Fruit fly (Drosophila melanogaster): Measurements from ENCODE around the gene CG33080.
A peak's percentile ranks its signal among the peaks of the same experiment; 100 is the strongest.

Gene CG33080

DNA sequence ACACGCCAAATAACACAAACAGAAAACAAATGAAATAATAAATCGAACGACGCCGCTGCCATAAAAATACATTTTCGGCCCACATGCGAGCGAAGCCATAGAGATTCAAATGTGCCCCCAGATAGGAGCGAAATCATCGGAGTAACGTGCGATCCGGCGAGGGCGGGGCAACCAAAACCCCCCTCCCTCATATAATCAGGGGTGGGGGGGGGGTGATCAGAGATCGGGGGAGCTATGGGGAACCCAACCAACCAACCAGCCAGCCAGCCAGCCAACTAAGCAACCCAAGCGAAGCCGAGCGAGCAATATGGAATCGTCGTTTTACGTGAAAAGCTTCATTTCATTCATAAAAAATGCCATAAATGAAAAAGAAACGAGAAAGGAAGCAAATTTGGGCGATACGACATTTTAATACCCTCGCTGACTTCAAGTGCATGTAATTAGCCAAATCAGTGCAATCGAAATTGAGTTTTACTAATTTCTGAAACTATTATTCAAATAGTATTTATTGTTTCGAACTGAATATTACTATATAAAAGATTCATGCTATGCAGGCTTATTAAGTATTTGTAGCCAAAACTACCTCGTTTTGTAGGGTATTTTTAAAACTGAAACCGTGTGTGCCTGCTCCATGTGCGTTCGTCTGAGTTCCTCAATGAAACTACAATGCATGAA lies 17.6 kb downstream of the CG33080 start (continued):
- TF ChIP-seq hth (optimal IDR thresholded peaks at IDR 0.05) = no peak
- peak; percentile 24 for TF ChIP-seq CG1233 (GFP tag; optimal IDR thresholded peaks at IDR 0.05)
- TF ChIP-seq CG11695 (GFP tag; IDR thresholded peaks at IDR 0.05) = peak; percentile 52; the same call in 2 of the 3 replicates
- TF ChIP-seq kay (GFP tag; optimal IDR thresholded peaks at IDR 0.05) = peak; percentile 27
- no peak for TF ChIP-seq Neu2 (GFP tag; optimal IDR thresholded peaks at IDR 0.05; ENCODE audit: borderline replicate concordance)
- peak; percentile 66 for TF ChIP-seq Asciz (GFP tag; optimal IDR thresholded peaks at IDR 0.05)
- peak; percentile 87 for TF ChIP-seq Med (GFP tag)
- TF ChIP-seq al (GFP tag; IDR thresholded peaks at IDR 0.05) = 0 out of 2 replicates have a peak, but pooled peaks have one; percentile 17
- peak; percentile 48 for TF ChIP-seq CG15601 (tag; optimal IDR thresholded peaks at IDR 0.05)
- no peak for TF ChIP-seq CG12104 (GFP tag; optimal IDR thresholded peaks at IDR 0.05)
- no peak for TF ChIP-seq CG1792 (GFP tag; optimal IDR thresholded peaks at IDR 0.05)
- TF ChIP-seq HLH54F (GFP tag; optimal IDR thresholded peaks at IDR 0.05) = no peak
- TF ChIP-seq lmd (GFP tag; IDR thresholded peaks at IDR 0.05) = peak; percentile 73
- peak; percentile 45 for TF ChIP-seq odd (GFP tag; optimal IDR thresholded peaks at IDR 0.05)
- no peak for TF ChIP-seq bowl (GFP tag; IDR thresholded peaks at IDR 0.05)
- TF ChIP-seq mam (GFP tag; optimal IDR thresholded peaks at IDR 0.05) = peak; percentile 46
- peak; percentile 78 for TF ChIP-seq Vsx1 (GFP tag; optimal IDR thresholded peaks at IDR 0.05)
- peak; percentile 46 for TF ChIP-seq chn (GFP tag; optimal IDR thresholded peaks at IDR 0.05)
- TF ChIP-seq CG34376 (GFP tag; optimal IDR thresholded peaks at IDR 0.05) = no peak
- TF ChIP-seq B-H1 (GFP tag; IDR thresholded peaks at IDR 0.05) = peak; percentile 38; the same call in 1 of the 3 replicates
- peak; percentile 79 for TF ChIP-seq CG12769 (tag; optimal IDR thresholded peaks at IDR 0.05)
- peak; percentile 52 for TF ChIP-seq CG10267 (tag; optimal IDR thresholded peaks at IDR 0.05)
- no peak for TF ChIP-seq Elba2 (GFP tag; optimal IDR thresholded peaks at IDR 0.05)
- no peak for TF ChIP-seq pfk (GFP tag; optimal IDR thresholded peaks at IDR 0.05)
- no peak for TF ChIP-seq Dip2 (GFP tag; IDR thresholded peaks at IDR 0.05)
- no peak for TF ChIP-seq CTCF (GFP tag; optimal IDR thresholded peaks at IDR 0.05)
- no peak for TF ChIP-seq MBD-R2 (GFP tag; IDR thresholded peaks at IDR 0.05)
- no peak for TF ChIP-seq fru (optimal IDR thresholded peaks at IDR 0.05)
- no peak for TF ChIP-seq shn (GFP tag; optimal IDR thresholded peaks at IDR 0.05)
- peak; percentile 60 for TF ChIP-seq Hr3 (GFP tag; optimal IDR thresholded peaks at IDR 0.05)
- no peak for TF ChIP-seq CG3065 (GFP tag; optimal IDR thresholded peaks at IDR 0.05)
- peak; percentile 75 for TF ChIP-seq CG8388 (GFP tag; optimal IDR thresholded peaks at IDR 0.05)
- TF ChIP-seq tgo (GFP tag; IDR thresholded peaks at IDR 0.05) = peak; percentile 65
- no peak for TF ChIP-seq kah (GFP tag; optimal IDR thresholded peaks at IDR 0.05)
- TF ChIP-seq salm (tag; optimal IDR thresholded peaks at IDR 0.05) = peak; percentile 42
- no peak for TF ChIP-seq CG8089 (GFP tag; optimal IDR thresholded peaks at IDR 0.05)
- TF ChIP-seq amos (GFP tag; IDR thresholded peaks at IDR 0.05; ENCODE audit: partially characterized antibody) = no peak
- no peak for TF ChIP-seq Ets97D (GFP tag; optimal IDR thresholded peaks at IDR 0.05)
- peak; percentile 55; the same call in 1 of the 2 replicates for TF ChIP-seq CG32532 (GFP tag; IDR thresholded peaks at IDR 0.05)
- TF ChIP-seq C15 (GFP tag; IDR thresholded peaks at IDR 0.05) = 0 out of 3 replicates have a peak, but pooled peaks have one; percentile 19
- peak; percentile 46 for TF ChIP-seq CG14710 (tag; optimal IDR thresholded peaks at IDR 0.05)
- TF ChIP-seq Eip74EF (GFP tag; optimal IDR thresholded peaks at IDR 0.05) = peak in 1 of 2 experiments; percentile 69
- TF ChIP-seq org-1 (GFP tag; optimal IDR thresholded peaks at IDR 0.05) = peak; percentile 53
- no peak for TF ChIP-seq CG10565 (GFP tag; optimal IDR thresholded peaks at IDR 0.05)
- no peak for TF ChIP-seq NFAT (GFP tag; IDR thresholded peaks at IDR 0.05)
- no peak for TF ChIP-seq CkIIα-i1 (GFP tag; IDR thresholded peaks at IDR 0.05)
- TF ChIP-seq inv (GFP tag; IDR thresholded peaks at IDR 0.05; ENCODE audit: partially characterized antibody) = no peak
- TF ChIP-seq CG14860 (GFP tag; IDR thresholded peaks at IDR 0.05; ENCODE audit: partially characterized antibody) = no peak
- peak; percentile 53 for TF ChIP-seq wor (GFP tag; IDR thresholded peaks at IDR 0.05)
- TF ChIP-seq kni (GFP tag; optimal IDR thresholded peaks at IDR 0.05) = peak; percentile 13
- TF ChIP-seq CG10979 (tag; optimal IDR thresholded peaks at IDR 0.05) = peak; percentile 75

All from whole organism, embryonic.